Fruit fly (Drosophila melanogaster) whole organism: ENCODE data around the gene ebd2.

Source experiments
- CG8478 ChIP-seq: fragments of >200 bp; optimal IDR thresholded peaks from 2 replicates; lab custom pipeline; 2018; ENCODE audit warnings: inconsistent platforms
- psq ChIP-seq: fragments of >200 bp; optimal IDR thresholded peaks from 2 replicates; lab custom pipeline; 2017

DNA sequence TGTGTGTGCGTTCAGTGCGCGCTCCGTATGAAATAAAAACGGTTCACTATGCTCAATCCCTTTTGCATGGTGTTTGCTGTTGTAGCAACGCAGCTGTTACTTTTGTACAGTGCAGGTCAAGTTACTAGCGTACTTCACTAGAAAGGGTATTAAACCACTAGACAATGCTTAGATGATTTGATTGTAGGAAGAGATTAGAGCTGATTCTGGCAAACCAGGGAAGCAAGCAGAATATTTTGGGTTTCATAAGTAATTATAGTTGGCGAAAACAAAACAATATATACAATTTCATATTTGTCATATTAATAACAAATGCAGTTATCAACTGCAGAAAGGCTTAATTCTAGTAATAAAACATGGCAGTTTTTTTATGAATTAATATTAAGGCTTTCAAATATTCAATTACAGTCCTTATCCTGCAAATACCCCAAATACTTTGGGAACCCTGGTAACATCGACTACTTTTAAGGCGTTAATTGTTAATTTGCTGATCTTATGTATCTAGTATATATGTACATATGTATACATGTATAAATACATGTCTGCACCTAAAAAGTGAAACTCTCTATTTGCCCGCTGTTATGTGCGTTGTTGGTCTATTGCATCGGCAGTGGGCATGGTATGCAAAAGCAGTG, 1.8 kb downstream of the ebd2 start:
- TF ChIP-seq CG8478 (no peak), psq (lab: Kevin White, UChicago) (no peak)
